Fruit fly (Drosophila melanogaster) whole organism, embryonic: ENCODE data around the gene CG13364.

ENCODE experiments used
- Adf1 ChIP-seq: fragments of 200-800 bp; sonication (Bioruptor generic); IDR thresholded peaks from 2 replicates; pipeline ENCODE4 v1.3.6; 2022; ENCODE audit warnings: missing biosample characterization, missing genetic modification characterization
- Atf3 ChIP-seq: fragments of 200-800 bp; sonication (Bioruptor generic); optimal IDR thresholded peaks from 3 replicates; lab custom pipeline; 2016; ENCODE audit warnings: missing biosample characterization, missing genetic modification characterization
- B-H2 ChIP-seq: fragments of 200-800 bp; sonication (Bioruptor generic); optimal IDR thresholded peaks from 2 replicates; lab custom pipeline; 2018; ENCODE audit warnings: missing biosample characterization, mild to moderate bottlenecking, missing genetic modification characterization
- CG10321 ChIP-seq: fragments of 200-800 bp; sonication (Bioruptor generic); IDR thresholded peaks from 2 replicates; pipeline ENCODE4 v1.3.6; 2022; ENCODE audit warnings: missing biosample characterization, missing genetic modification characterization
- CG13296 ChIP-seq: fragments of 200-800 bp; sonication (Bioruptor generic); optimal IDR thresholded peaks from 3 replicates; lab custom pipeline; 2018; ENCODE audit warnings: missing biosample characterization, mild to moderate bottlenecking, missing genetic modification characterization
- CG1529 ChIP-seq: fragments of 200-800 bp; sonication (Bioruptor generic); optimal IDR thresholded peaks from 3 replicates; lab custom pipeline; 2018; ENCODE audit warnings: missing biosample characterization, missing genetic modification characterization
- CG1832 ChIP-seq: fragments of 200-800 bp; sonication (Bioruptor generic); optimal IDR thresholded peaks from 2 replicates; lab custom pipeline; 2017; ENCODE audit warnings: missing biosample characterization, mild to moderate bottlenecking, missing genetic modification characterization, inconsistent platforms
- CG18476 ChIP-seq: fragments of 200-800 bp; sonication (Bioruptor generic); optimal IDR thresholded peaks from 2 replicates; lab custom pipeline; 2016; ENCODE audit warnings: missing biosample characterization, mild to moderate bottlenecking, missing genetic modification characterization
- CG18764 ChIP-seq: fragments of 200-800 bp; sonication (Bioruptor generic); optimal IDR thresholded peaks from 3 replicates; lab custom pipeline; 2016; ENCODE audit warnings: missing biosample characterization, missing genetic modification characterization
- CG31224 ChIP-seq: fragments of 200-800 bp; sonication (Bioruptor generic); IDR thresholded peaks from 2 replicates; pipeline ENCODE4 v1.3.6; 2022; ENCODE audit warnings: missing biosample characterization, missing genetic modification characterization
- CG3407 ChIP-seq: fragments of 200-800 bp; sonication (Bioruptor generic); optimal IDR thresholded peaks from 2 replicates; lab custom pipeline; 2018; ENCODE audit warnings: missing biosample characterization, mild to moderate bottlenecking, missing genetic modification characterization
- CG34376 ChIP-seq: fragments of 200-800 bp; sonication (Bioruptor generic); optimal IDR thresholded peaks from 2 replicates; lab custom pipeline; 2018; ENCODE audit warnings: missing biosample characterization, mild to moderate bottlenecking, missing genetic modification characterization
- CG4617 ChIP-seq: fragments of 200-800 bp; sonication (Bioruptor generic); optimal IDR thresholded peaks from 3 replicates; lab custom pipeline; 2016; ENCODE audit warnings: missing biosample characterization, missing genetic modification characterization, borderline replicate concordance
- CG8388 ChIP-seq: fragments of 200-800 bp; sonication (Bioruptor generic); optimal IDR thresholded peaks from 2 replicates; lab custom pipeline; 2019; ENCODE audit warnings: missing biosample characterization, mild to moderate bottlenecking, missing genetic modification characterization, moderate library complexity
- CG8924 ChIP-seq: fragments of 200-800 bp; optimal IDR thresholded peaks from 3 replicates; lab custom pipeline; 2019; ENCODE audit warnings: missing biosample characterization, mild to moderate bottlenecking, missing genetic modification characterization, moderate library complexity
- CoRest ChIP-seq: fragments of 200-800 bp; sonication (Bioruptor generic); optimal IDR thresholded peaks from 3 replicates; lab custom pipeline; 2018; ENCODE audit warnings: missing biosample characterization, mild to moderate bottlenecking, missing genetic modification characterization, moderate library complexity
- Deaf1 ChIP-seq: fragments of 200-800 bp; optimal IDR thresholded peaks from 3 replicates; lab custom pipeline; 2019; ENCODE audit warnings: missing biosample characterization, mild to moderate bottlenecking, missing genetic modification characterization, moderate library complexity
- Drgx ChIP-seq: fragments of 200-800 bp; sonication (Bioruptor generic); IDR thresholded peaks from 2 replicates; pipeline ENCODE4 v1.3.6; 2022; ENCODE audit warnings: missing biosample characterization, missing genetic modification characterization
- Fer3 ChIP-seq: fragments of 200-800 bp; sonication (Bioruptor generic); optimal IDR thresholded peaks from 2 replicates; lab custom pipeline; 2018; ENCODE audit warnings: missing biosample characterization, mild to moderate bottlenecking, missing genetic modification characterization, moderate library complexity
- Gug ChIP-seq: fragments of 200-800 bp; sonication (Bioruptor generic); IDR thresholded peaks from 4 replicates; pipeline ENCODE4 v1.3.6; 2022; ENCODE audit warnings: missing biosample characterization, missing genetic modification characterization
- HmgD ChIP-seq: fragments of 200-800 bp; sonication (Bioruptor generic); optimal IDR thresholded peaks from 3 replicates; lab custom pipeline; 2016; ENCODE audit warnings: missing biosample characterization, missing genetic modification characterization
- Lim3 ChIP-seq: fragments of 200-800 bp; sonication (Bioruptor generic); IDR thresholded peaks from 2 replicates; pipeline ENCODE4 v1.3.6; 2022; ENCODE audit warnings: missing biosample characterization, missing genetic modification characterization
- Nf-YA ChIP-seq: fragments of 200-800 bp; sonication (Bioruptor generic); IDR thresholded peaks from 2 replicates; pipeline ENCODE4 v1.3.6; 2022; ENCODE audit warnings: missing biosample characterization, missing genetic modification characterization
- Nf-YB ChIP-seq: fragments of 200-800 bp; sonication (Bioruptor generic); optimal IDR thresholded peaks from 3 replicates; lab custom pipeline; 2019; ENCODE audit warnings: missing biosample characterization, mild to moderate bottlenecking, missing genetic modification characterization, moderate library complexity
- Nf-YC ChIP-seq: fragments of 200-800 bp; optimal IDR thresholded peaks from 3 replicates; lab custom pipeline; 2019; ENCODE audit warnings: missing biosample characterization, mild to moderate bottlenecking, missing genetic modification characterization, moderate library complexity
- Pdp1 ChIP-seq, 2 experiments: fragments of 200-800 bp; sonication (Bioruptor generic); optimal IDR thresholded peaks; 3 replicates each; lab custom pipeline; 2016; ENCODE audit warnings: missing biosample characterization in 2 of 2, missing genetic modification characterization in 2 of 2, mild to moderate bottlenecking in 1 of 2, moderate library complexity in 1 of 2
- Ptx1 ChIP-seq: fragments of 200-800 bp; sonication (Bioruptor generic); IDR thresholded peaks from 2 replicates; pipeline ENCODE4 v1.3.6; 2022; ENCODE audit warnings: missing biosample characterization, missing genetic modification characterization
- Ssrp ChIP-seq: fragments of 200-800 bp; sonication (Bioruptor generic); optimal IDR thresholded peaks from 2 replicates; lab custom pipeline; 2018; ENCODE audit warnings: missing biosample characterization, mild to moderate bottlenecking, missing genetic modification characterization, moderate library complexity
- abd-A ChIP-seq: fragments of 200-800 bp; sonication (Bioruptor generic); optimal IDR thresholded peaks from 3 replicates; lab custom pipeline; 2019; ENCODE audit warnings: missing biosample characterization, mild to moderate bottlenecking, missing genetic modification characterization, moderate library complexity
- al ChIP-seq: fragments of 200-800 bp; sonication (Bioruptor generic); IDR thresholded peaks from 2 replicates; pipeline ENCODE4 v1.3.6; 2022; ENCODE audit warnings: missing biosample characterization, missing genetic modification characterization
- ara ChIP-seq: fragments of 200-800 bp; sonication (Bioruptor generic); IDR thresholded peaks from 2 replicates; pipeline ENCODE4 v1.3.6; 2022; ENCODE audit warnings: missing biosample characterization, missing genetic modification characterization
- cg ChIP-seq: fragments of 200-800 bp; sonication (Bioruptor generic); optimal IDR thresholded peaks from 3 replicates; lab custom pipeline; 2019; ENCODE audit warnings: missing biosample characterization, mild to moderate bottlenecking, missing genetic modification characterization, moderate library complexity
- chm ChIP-seq: fragments of 200-800 bp; sonication (Bioruptor generic); IDR thresholded peaks from 2 replicates; pipeline ENCODE4 v1.3.6; 2022; ENCODE audit warnings: missing biosample characterization, missing genetic modification characterization
- ci ChIP-seq: fragments of 200-800 bp; sonication (Bioruptor generic); IDR thresholded peaks from 3 replicates; pipeline ENCODE4 v1.3.6; 2022; ENCODE audit warnings: missing biosample characterization, missing genetic modification characterization
- croc ChIP-seq: fragments of 200-800 bp; sonication (Bioruptor generic); conservative IDR thresholded peaks from 3 replicates; pipeline ENCODE4 v1.3.6; 2022; ENCODE audit warnings: missing biosample characterization, missing genetic modification characterization
- crol ChIP-seq: fragments of 200-800 bp; sonication (Bioruptor generic); IDR thresholded peaks from 2 replicates; pipeline ENCODE4 v1.3.6; 2022; ENCODE audit warnings: missing biosample characterization, missing genetic modification characterization
- danr ChIP-seq: fragments of 200-800 bp; sonication (Bioruptor generic); IDR thresholded peaks from 2 replicates; pipeline ENCODE4 v1.3.6; 2022; ENCODE audit warnings: missing biosample characterization, missing genetic modification characterization
- dmrt99B ChIP-seq: fragments of 200-800 bp; sonication (Bioruptor generic); optimal IDR thresholded peaks from 2 replicates; lab custom pipeline; 2018; ENCODE audit warnings: missing biosample characterization, mild to moderate bottlenecking, missing genetic modification characterization, moderate library complexity
- ems ChIP-seq: fragments of 200-800 bp; sonication (Bioruptor generic); optimal IDR thresholded peaks from 3 replicates; lab custom pipeline; 2016; ENCODE audit warnings: missing biosample characterization, missing genetic modification characterization
- ewg ChIP-seq: fragments of 200-800 bp; sonication (Bioruptor generic); optimal IDR thresholded peaks from 3 replicates; lab custom pipeline; 2017; ENCODE audit warnings: mild to moderate bottlenecking, missing biosample characterization, missing genetic modification reagents, missing genetic modification characterization
- gsb ChIP-seq: fragments of 200-800 bp; sonication (Bioruptor generic); IDR thresholded peaks from 2 replicates; pipeline ENCODE4 v1.3.6; 2022; ENCODE audit warnings: missing biosample characterization, missing genetic modification characterization
- gsb-n ChIP-seq: fragments of 200-800 bp; sonication (Bioruptor generic); optimal IDR thresholded peaks from 3 replicates; lab custom pipeline; 2018; ENCODE audit warnings: missing biosample characterization, mild to moderate bottlenecking, missing genetic modification characterization
- ken ChIP-seq: fragments of 200-800 bp; sonication (Bioruptor generic); IDR thresholded peaks from 3 replicates; pipeline ENCODE4 v1.3.6; 2022; ENCODE audit warnings: missing biosample characterization, missing genetic modification characterization
- lilli ChIP-seq: fragments of 200-800 bp; sonication (Bioruptor generic); optimal IDR thresholded peaks from 3 replicates; lab custom pipeline; 2016; ENCODE audit warnings: missing biosample characterization, missing genetic modification characterization
- maf-S ChIP-seq: fragments of 200-800 bp; sonication (Bioruptor generic); optimal IDR thresholded peaks from 2 replicates; lab custom pipeline; 2016; ENCODE audit warnings: missing biosample characterization, missing genetic modification characterization
- pb ChIP-seq: fragments of 200-800 bp; sonication (Bioruptor generic); optimal IDR thresholded peaks from 3 replicates; lab custom pipeline; 2016; ENCODE audit warnings: missing biosample characterization, missing genetic modification characterization
- run ChIP-seq: fragments of 200-800 bp; sonication (Bioruptor generic); optimal IDR thresholded peaks from 3 replicates; lab custom pipeline; 2018; ENCODE audit warnings: missing biosample characterization, mild to moderate bottlenecking, missing genetic modification characterization
- sisA ChIP-seq: fragments of 200-800 bp; sonication (Bioruptor generic); IDR thresholded peaks from 2 replicates; pipeline ENCODE4 v1.3.6; 2022; ENCODE audit warnings: missing biosample characterization, missing genetic modification characterization
- twi ChIP-seq: fragments of 200-800 bp; optimal IDR thresholded peaks from 2 replicates; lab custom pipeline; 2019; ENCODE audit warnings: missing biosample characterization, mild to moderate bottlenecking, missing genetic modification characterization, moderate library complexity
- wek ChIP-seq: fragments of 200-800 bp; sonication (Bioruptor generic); optimal IDR thresholded peaks from 3 replicates; lab custom pipeline; 2018; ENCODE audit warnings: missing biosample characterization, mild to moderate bottlenecking, missing genetic modification characterization, moderate library complexity

Gene CG13364

dm6 chrX:590479-590878 is 34.5 kb downstream of the CG13364 start (continued):
- TF ChIP-seq Fer3 (tag; lab: Kevin White, UChicago) (no peak), CG34376 (GFP tag; lab: Kevin White, UChicago) (no peak), twi (tag; lab: Kevin White, UChicago) (peak; percentile 13), CoRest (tag; lab: Kevin White, UChicago) (no peak), ci (no peak), gsb-n (tag; lab: Kevin White, UChicago) (no peak)

dm6 chrX:588941-589340 is 36.1 kb downstream of the CG13364 start:
- TF ChIP-seq cg (peak; percentile 54), twi (tag; lab: Kevin White, UChicago) (peak; percentile 13), Nf-YC (tag; lab: Kevin White, UChicago) (peak; percentile 98), run (tag; lab: Kevin White, UChicago) (no peak), Atf3 (GFP tag; lab: Kevin White, UChicago) (no peak), al (GFP tag; lab: Robert Waterston, UW) (no peak), crol (GFP tag; lab: Robert Waterston, UW) (peak; percentile 36; the same call in 1 of the 2 replicates), sisA (GFP tag; lab: Robert Waterston, UW) (no peak), Adf1 (GFP tag; lab: Robert Waterston, UW) (peak; percentile 92), abd-A (tag; lab: Kevin White, UChicago) (peak; percentile 25), Pdp1 (GFP tag; optimal IDR thresholded peaks at IDR 0.05; lab: Kevin White, UChicago) (no peak), B-H2 (GFP tag; lab: Kevin White, UChicago) (no peak), CG1832 (GFP tag; lab: Kevin White, UChicago) (peak; percentile 74), ewg (GFP tag; lab: Kevin White, UChicago) (peak; percentile 90), Nf-YA (GFP tag; lab: Robert Waterston, UW) (peak; percentile 70), CG31224 (GFP tag; lab: Robert Waterston, UW) (no peak), CG10321 (GFP tag; lab: Robert Waterston, UW) (peak; percentile 85), gsb (no peak), CG8924 (tag; lab: Kevin White, UChicago) (no peak), HmgD (no peak), dmrt99B (tag; lab: Kevin White, UChicago) (no peak), Nf-YB (GFP tag; lab: Kevin White, UChicago) (peak; percentile 98), Deaf1 (tag; lab: Kevin White, UChicago) (peak; percentile 24)

DNA sequence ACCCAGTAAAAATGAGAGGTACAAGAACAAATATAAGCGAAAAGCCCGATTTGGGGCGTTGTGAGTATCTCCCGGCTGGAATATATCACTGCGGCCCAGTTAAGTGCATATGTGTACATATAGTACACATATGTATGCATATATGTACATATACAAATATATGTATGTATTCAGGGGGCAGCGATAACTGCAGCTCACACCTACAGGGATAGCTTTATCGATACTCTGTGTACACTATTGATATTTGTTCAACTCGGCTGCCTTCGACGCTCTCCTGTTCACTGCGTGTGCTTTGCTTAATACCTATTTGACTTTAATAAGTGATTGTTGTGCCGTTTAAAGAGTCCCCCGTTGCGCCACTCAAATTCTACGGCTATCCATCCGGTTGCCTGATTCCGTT is 43.2 kb downstream of the CG13364 start, which contains the start of gene vnd:
Gene vnd, plus strand, starts transcription at position 297 of the 400 bp plus-strand sequence.
- peak; percentile 23 for TF ChIP-seq wek (GFP tag; lab: Kevin White, UChicago)
- TF ChIP-seq chm (GFP tag; lab: Robert Waterston, UW): peak; percentile 16; the same call in 1 of the 2 replicates
- no peak for TF ChIP-seq CG8388 (GFP tag; lab: Kevin White, UChicago)
- no peak for TF ChIP-seq pb (GFP tag; lab: Kevin White, UChicago)
- no peak for TF ChIP-seq CG18764 (GFP tag; lab: Kevin White, UChicago)
- TF ChIP-seq CG18476: no peak
- TF ChIP-seq ems (GFP tag; lab: Kevin White, UChicago): no peak
- TF ChIP-seq Gug (GFP tag; lab: Robert Waterston, UW): no peak
- no peak for TF ChIP-seq CG13296
- TF ChIP-seq CG1529 (GFP tag; lab: Kevin White, UChicago): peak; percentile 18
- no peak for TF ChIP-seq Drgx (GFP tag; lab: Robert Waterston, UW)
- TF ChIP-seq ara: no peak
- no peak for TF ChIP-seq B-H2 (GFP tag; lab: Kevin White, UChicago)
- TF ChIP-seq croc (GFP tag; lab: Robert Waterston, UW): no peak
- TF ChIP-seq maf-S (GFP tag; lab: Kevin White, UChicago): no peak
- no peak for TF ChIP-seq Ptx1 (GFP tag; lab: Robert Waterston, UW)
- TF ChIP-seq Ssrp (tag; lab: Kevin White, UChicago): no peak
- TF ChIP-seq CG4617 (GFP tag; lab: Kevin White, UChicago): no peak
- TF ChIP-seq Lim3: no peak
- no peak for TF ChIP-seq danr (GFP tag; lab: Robert Waterston, UW)
- TF ChIP-seq lilli (GFP tag; lab: Kevin White, UChicago): no peak
- no peak for TF ChIP-seq ken (GFP tag; lab: Robert Waterston, UW)
- TF ChIP-seq CG3407 (GFP tag; lab: Kevin White, UChicago): peak; percentile 52
